Worm (Caenorhabditis elegans) whole organism, L4 larva: Measurements from ENCODE around the gene syg-1.
A peak's percentile ranks its signal among the peaks of the same experiment; 100 is the strongest.

Experiments
- D1046.2 ChIP-seq: fragments of 200-800 bp; sonication (Bioruptor generic); IDR thresholded peaks from 2 replicates; pipeline ENCODE4 v1.3.6; 2022; ENCODE audit warnings: missing genetic modification characterization, missing compliant biosample characterization
- F10B5.3 ChIP-seq: sonication (generic microtip); optimal IDR thresholded peaks from 2 replicates; lab custom pipeline; 2016; ENCODE audit warnings: mild to moderate bottlenecking, missing genetic modification characterization, missing compliant biosample characterization
- F26F4.8 ChIP-seq: fragments of 200-800 bp; sonication (Bioruptor generic); conservative IDR thresholded peaks from 2 replicates; pipeline ENCODE4 v1.3.6; 2022; ENCODE audit warnings: missing genetic modification characterization, missing compliant biosample characterization
- ZK337.2 ChIP-seq: fragments of 200-800 bp; sonication (Bioruptor generic); IDR thresholded peaks from 2 replicates; pipeline ENCODE4 v1.3.6; 2022; ENCODE audit warnings: missing genetic modification reagents, missing genetic modification characterization, missing compliant biosample characterization
- ZK546.5 ChIP-seq, 2 experiments: sonication (generic microtip); optimal IDR thresholded peaks; 2 replicates each; lab custom pipeline; 2017; ENCODE audit warnings: missing biosample characterization in 2 of 2, missing genetic modification characterization in 2 of 2
- aly-2 ChIP-seq: sonication (generic microtip); optimal IDR thresholded peaks from 2 replicates; lab custom pipeline; 2018; ENCODE audit warnings: missing biosample characterization, missing genetic modification characterization
- arid-1 ChIP-seq: fragments of 200-800 bp; sonication (Bioruptor generic); conservative IDR thresholded peaks from 2 replicates; pipeline ENCODE4 v1.3.6; 2022; ENCODE audit warnings: missing genetic modification reagents, missing genetic modification characterization, missing compliant biosample characterization
- ceh-44 ChIP-seq: fragments of 200-800 bp; sonication (Bioruptor generic); IDR thresholded peaks from 2 replicates; pipeline ENCODE4 v1.3.6; 2022; ENCODE audit warnings: missing genetic modification reagents, missing genetic modification characterization, missing compliant biosample characterization
- cey-2 ChIP-seq: sonication (generic microtip); optimal IDR thresholded peaks from 3 replicates; lab custom pipeline; 2017; ENCODE audit warnings: missing genetic modification characterization, mild to moderate bottlenecking, missing compliant biosample characterization, antibody characterized with exemption, borderline replicate concordance; ENCODE audit not compliant: insufficient read depth
- ctbp-1 ChIP-seq: fragments of 200-800 bp; sonication (Bioruptor generic); IDR thresholded peaks from 2 replicates; pipeline ENCODE4 v1.3.6; 2022; ENCODE audit warnings: missing genetic modification reagents, missing genetic modification characterization, missing compliant biosample characterization
- daf-16 ChIP-seq, 3 experiments: sonication (generic microtip); optimal IDR thresholded peaks; 2 replicates each; lab custom pipeline; 2016 to 2017; ENCODE audit warnings: missing genetic modification characterization in 3 of 3, missing genetic modification reagents in 3 of 3, mild to moderate bottlenecking in 2 of 3, missing compliant biosample characterization in 2 of 3, missing biosample characterization in 1 of 3, moderate library complexity in 1 of 3
- daf-8 ChIP-seq: fragments of 200-800 bp; sonication (Bioruptor generic); IDR thresholded peaks from 2 replicates; pipeline ENCODE4 v1.3.6; 2022; ENCODE audit warnings: missing genetic modification characterization, missing compliant biosample characterization
- dmd-6 ChIP-seq: fragments of 200-800 bp; sonication (Bioruptor generic); IDR thresholded peaks from 2 replicates; pipeline ENCODE4 v1.3.6; 2022; ENCODE audit warnings: missing genetic modification reagents, missing genetic modification characterization, missing compliant biosample characterization
- dve-1 ChIP-seq: sonication (generic microtip); optimal IDR thresholded peaks from 2 replicates; lab custom pipeline; 2017; ENCODE audit warnings: antibody characterized with exemption, mild to moderate bottlenecking, missing genetic modification characterization, missing compliant biosample characterization; ENCODE audit not compliant: insufficient read depth
- egl-27 ChIP-seq: sonication (generic microtip); optimal IDR thresholded peaks from 3 replicates; lab custom pipeline; 2017; ENCODE audit warnings: missing biosample characterization, missing genetic modification reagents, missing genetic modification characterization
- egl-43 ChIP-seq: fragments of 200-800 bp; sonication (Bioruptor generic); IDR thresholded peaks from 2 replicates; pipeline ENCODE4 v1.3.6; 2022; ENCODE audit warnings: missing genetic modification reagents, missing genetic modification characterization, missing compliant biosample characterization
- hlh-11 ChIP-seq: fragments of 200-800 bp; sonication (Bioruptor generic); optimal IDR thresholded peaks from 2 replicates; lab custom pipeline; 2018; ENCODE audit warnings: mild to moderate bottlenecking, missing genetic modification characterization, missing compliant biosample characterization
- hlh-30 ChIP-seq: sonication (generic microtip); optimal IDR thresholded peaks from 2 replicates; lab custom pipeline; 2017; ENCODE audit warnings: antibody characterized with exemption, mild to moderate bottlenecking, missing genetic modification characterization, missing compliant biosample characterization; ENCODE audit not compliant: insufficient read depth
- lim-7 ChIP-seq: fragments of 200-800 bp; sonication (Bioruptor generic); IDR thresholded peaks from 2 replicates; pipeline ENCODE4 v1.3.6; 2022; ENCODE audit warnings: missing genetic modification characterization, missing compliant biosample characterization
- madf-5 ChIP-seq, 2 experiments: fragments of 200-800 bp; sonication (Bioruptor generic); IDR thresholded peaks; 2 replicates each; pipeline ENCODE4 v1.3.6; 2022; ENCODE audit warnings: missing compliant biosample characterization in 2 of 2, missing genetic modification characterization in 2 of 2
- mes-2 ChIP-seq: sonication (generic microtip); optimal IDR thresholded peaks from 2 replicates; lab custom pipeline; 2016; ENCODE audit warnings: missing genotype, mild to moderate bottlenecking, missing genetic modification characterization, missing compliant biosample characterization; ENCODE audit not compliant: poor library complexity, severe bottlenecking
- mxl-2 ChIP-seq: fragments of 200-800 bp; sonication (Bioruptor generic); conservative IDR thresholded peaks from 2 replicates; pipeline ENCODE4 v1.3.6; 2022; ENCODE audit warnings: missing genetic modification reagents, missing genetic modification characterization, missing compliant biosample characterization
- mxl-3 ChIP-seq: fragments of 200-800 bp; sonication (Bioruptor generic); optimal IDR thresholded peaks from 2 replicates; lab custom pipeline; 2018; ENCODE audit warnings: mild to moderate bottlenecking, missing genetic modification characterization, missing compliant biosample characterization
- nhr-10 ChIP-seq: fragments of 150-350 bp; optimal IDR thresholded peaks from 2 replicates; lab custom pipeline; 2014; ENCODE audit warnings: missing biosample characterization, missing genetic modification characterization
- nhr-111 ChIP-seq: fragments of 200-800 bp; sonication (Bioruptor generic); optimal IDR thresholded peaks from 2 replicates; lab custom pipeline; 2018; ENCODE audit warnings: mild to moderate bottlenecking, missing genetic modification characterization, missing compliant biosample characterization
- nhr-28 ChIP-seq: fragments of 150-350 bp; optimal IDR thresholded peaks from 2 replicates; lab custom pipeline; 2014; ENCODE audit warnings: missing biosample characterization, missing genetic modification characterization
- nhr-77 ChIP-seq: fragments of 150-350 bp; optimal IDR thresholded peaks from 2 replicates; lab custom pipeline; 2014; ENCODE audit warnings: missing biosample characterization, missing genetic modification characterization
- php-3 ChIP-seq: fragments of 200-800 bp; sonication (Bioruptor generic); IDR thresholded peaks from 2 replicates; pipeline ENCODE4 v1.3.6; 2022; ENCODE audit warnings: missing genetic modification reagents, missing genetic modification characterization, missing compliant biosample characterization
- pqm-1 ChIP-seq: sonication (generic microtip); optimal IDR thresholded peaks from 2 replicates; lab custom pipeline; 2017; ENCODE audit warnings: missing biosample characterization, missing genetic modification characterization
- snpc-1.2 ChIP-seq: fragments of 200-800 bp; sonication (Bioruptor generic); IDR thresholded peaks from 2 replicates; pipeline ENCODE4 v1.3.6; 2022; ENCODE audit warnings: missing genetic modification reagents, missing genetic modification characterization, missing compliant biosample characterization
- snpc-4 ChIP-seq: fragments of 150-350 bp; optimal IDR thresholded peaks from 2 replicates; lab custom pipeline; 2014; ENCODE audit warnings: missing biosample characterization, missing genetic modification characterization
- tra-1 ChIP-seq: fragments of 200-800 bp; sonication (Bioruptor generic); IDR thresholded peaks from 2 replicates; pipeline ENCODE4 v1.3.6; 2022; ENCODE audit warnings: missing genetic modification reagents, missing genetic modification characterization, missing compliant biosample characterization
- unc-39 ChIP-seq: sonication (generic microtip); optimal IDR thresholded peaks from 2 replicates; lab custom pipeline; 2017; ENCODE audit warnings: missing biosample characterization, missing genetic modification characterization
- zip-2 ChIP-seq: fragments of 150-350 bp; optimal IDR thresholded peaks from 2 replicates; lab custom pipeline; 2014; ENCODE audit warnings: missing biosample characterization, missing genetic modification characterization
- ztf-11 ChIP-seq: fragments of 150-350 bp; optimal IDR thresholded peaks from 2 replicates; lab custom pipeline; 2014; ENCODE audit warnings: missing biosample characterization, missing genetic modification characterization
- ztf-7 ChIP-seq: fragments of 150-350 bp; optimal IDR thresholded peaks from 2 replicates; lab custom pipeline; 2014; ENCODE audit warnings: missing biosample characterization, missing genetic modification characterization

Gene syg-1

DNA sequence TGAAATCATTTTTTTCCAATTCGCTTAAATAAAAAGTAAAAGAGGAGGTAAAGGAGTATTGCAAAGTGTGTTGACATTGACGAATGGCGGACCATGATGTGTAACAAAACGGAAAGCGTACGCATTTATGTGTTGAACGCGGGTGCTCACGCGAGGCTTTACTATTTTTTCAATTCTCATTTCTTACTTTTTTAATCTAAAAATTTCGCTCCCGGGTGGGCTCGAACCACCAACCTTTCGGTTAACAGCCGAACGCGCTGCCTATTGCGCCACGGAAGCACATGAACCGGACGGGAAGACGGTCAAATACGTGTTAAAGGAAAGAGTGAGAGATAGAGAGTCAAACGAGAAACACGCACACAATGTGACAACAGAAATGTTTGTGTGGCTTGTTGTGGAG, 34.2 kb upstream of the syg-1 start (continued):
- no peak for TF ChIP-seq ZK546.5 (tag; optimal IDR thresholded peaks at IDR 0.05; lab: Kevin White, UChicago)
- TF ChIP-seq nhr-28 (tag; lab: Kevin White, UChicago) = peak; percentile 64
- TF ChIP-seq dmd-6 = peak; percentile 74
- peak; percentile 57 for TF ChIP-seq aly-2 (tag; lab: Kevin White, UChicago)
- TF ChIP-seq php-3 (GFP tag; lab: Robert Waterston, UW) = peak; percentile 18; the same call in 1 of the 2 replicates
- 0 out of 2 replicates have a peak, but pooled peaks have one; percentile 30 for TF ChIP-seq mxl-2
- no peak for TF ChIP-seq tra-1 (GFP tag; lab: Robert Waterston, UW)

DNA sequence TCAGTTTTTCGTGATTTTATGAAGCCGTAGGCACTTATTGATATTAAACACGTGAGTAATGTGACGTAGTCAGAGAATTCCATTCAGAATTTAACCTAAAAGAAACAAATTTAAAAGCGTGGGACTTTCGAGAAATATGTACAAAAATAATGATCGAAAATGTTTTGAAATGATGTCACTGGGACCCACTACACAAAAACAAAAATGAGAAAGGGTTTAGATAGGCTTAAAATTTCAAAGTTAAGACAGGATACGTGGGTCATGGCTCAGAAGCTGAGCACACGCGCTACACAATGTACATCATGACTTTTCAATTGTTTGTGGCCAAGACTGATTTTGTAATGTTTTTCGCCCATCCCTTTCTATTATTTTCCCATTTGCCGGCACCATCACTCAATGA, 33.8 kb upstream of the syg-1 start, which contains the start of gene smvt-1:
Gene smvt-1, minus strand, starts transcription at position 101 of the 400 bp plus-strand sequence.
- TF ChIP-seq arid-1 = no peak
- no peak for TF ChIP-seq snpc-4 (tag; lab: Kevin White, UChicago)
- no peak for TF ChIP-seq ZK337.2
- TF ChIP-seq egl-43 (GFP tag; lab: Robert Waterston, UW) = no peak
- TF ChIP-seq ztf-11 = no peak
- no peak for TF ChIP-seq nhr-10 (tag; lab: Kevin White, UChicago)
- TF ChIP-seq lim-7 (GFP tag; lab: Robert Waterston, UW) = no peak
- TF ChIP-seq unc-39 = no peak
- TF ChIP-seq nhr-28 (tag; lab: Kevin White, UChicago) = no peak
- TF ChIP-seq F10B5.3 (tag; lab: Kevin White, UChicago) = no peak
- TF ChIP-seq madf-5 (GFP tag; IDR thresholded peaks at IDR 0.05; lab: Robert Waterston, UW) = no peak
- no peak for TF ChIP-seq D1046.2 (GFP tag; lab: Robert Waterston, UW)
- TF ChIP-seq daf-16 (GFP tag; optimal IDR thresholded peaks at IDR 0.05; lab: Kevin White, UChicago) = no peak
- TF ChIP-seq daf-16 (tag; optimal IDR thresholded peaks at IDR 0.05; lab: Kevin White, UChicago) = no peak
- no peak for TF ChIP-seq tra-1 (GFP tag; lab: Robert Waterston, UW)
- no peak for TF ChIP-seq egl-27 (tag; lab: Kevin White, UChicago)
- no peak for TF ChIP-seq ZK546.5 (tag; optimal IDR thresholded peaks at IDR 0.05; lab: Kevin White, UChicago)
- TF ChIP-seq zip-2 (tag; lab: Kevin White, UChicago) = no peak

DNA sequence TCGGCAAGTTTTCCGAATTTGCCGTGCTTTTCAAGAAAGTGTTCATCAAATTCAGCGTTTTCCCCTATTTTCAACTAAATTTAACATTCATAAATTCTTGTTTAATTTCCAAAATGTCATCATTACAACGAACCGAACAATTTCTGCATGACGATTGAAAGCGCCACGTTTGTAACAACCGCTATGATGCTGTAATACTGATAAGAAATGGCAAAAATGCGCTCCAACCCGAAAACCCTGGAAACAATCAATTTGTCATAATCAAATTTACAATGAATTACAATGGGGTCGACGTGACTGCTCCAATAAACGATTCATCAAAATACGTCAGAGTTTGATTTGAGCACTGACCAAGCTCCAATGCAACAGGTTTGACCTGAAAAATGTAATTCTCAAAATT, 29.5 kb upstream of the syg-1 start:
- TF ChIP-seq ceh-44 (GFP tag; lab: Robert Waterston, UW) (no peak), nhr-77 (tag; lab: Kevin White, UChicago) (peak; percentile 4), mxl-3 (GFP tag; lab: Kevin White, UChicago) (peak; percentile 7), snpc-1.2 (GFP tag; lab: Robert Waterston, UW) (no peak), php-3 (GFP tag; lab: Robert Waterston, UW) (peak; percentile 83), cey-2 (no peak), dve-1 (tag; lab: Kevin White, UChicago) (peak; percentile 49), nhr-111 (GFP tag; lab: Kevin White, UChicago) (no peak), ztf-7 (no peak), nhr-28 (tag; lab: Kevin White, UChicago) (peak; percentile 59), hlh-30 (peak; percentile 22), hlh-11 (tag; lab: Kevin White, UChicago) (peak; percentile 43), daf-8 (GFP tag; lab: Robert Waterston, UW) (no peak), unc-39 (no peak), ctbp-1 (GFP tag; lab: Robert Waterston, UW) (no peak), zip-2 (tag; lab: Kevin White, UChicago) (no peak), mes-2 (tag; lab: Kevin White, UChicago) (peak; percentile 1), F10B5.3 (tag; lab: Kevin White, UChicago) (no peak), F26F4.8 (no peak), dmd-6 (peak; percentile 64), daf-16 (GFP tag; optimal IDR thresholded peaks at IDR 0.05; lab: Kevin White, UChicago) (no peak), daf-16 (tag; optimal IDR thresholded peaks at IDR 0.05; lab: Kevin White, UChicago) (peak; percentile 72), pqm-1 (peak; percentile 70)
